Fruit fly (Drosophila melanogaster) whole organism, embryonic: ENCODE data around the gene ClpX.

ENCODE experiments used
- Bgb ChIP-seq: fragments of 200-800 bp; sonication (Bioruptor generic); IDR thresholded peaks from 2 replicates; pipeline ENCODE4 v1.3.6; 2022; ENCODE audit warnings: missing biosample characterization, missing genetic modification characterization; ENCODE audit not compliant: partially characterized antibody
- C15 ChIP-seq: fragments of 200-800 bp; sonication (Bioruptor generic); IDR thresholded peaks from 3 replicates; pipeline ENCODE4 v1.3.6; 2022; ENCODE audit warnings: missing biosample characterization, missing genetic modification characterization
- CG11560 ChIP-seq: fragments of 200-800 bp; sonication (Bioruptor generic); IDR thresholded peaks from 3 replicates; pipeline ENCODE4 v1.3.6; 2022; ENCODE audit warnings: missing biosample characterization, missing genetic modification characterization
- CG11695 ChIP-seq: fragments of 200-800 bp; sonication (Bioruptor generic); IDR thresholded peaks from 3 replicates; pipeline ENCODE4 v1.3.6; 2022; ENCODE audit warnings: missing biosample characterization, missing genetic modification characterization
- CG11696 ChIP-seq: fragments of 200-800 bp; sonication (Bioruptor generic); IDR thresholded peaks from 2 replicates; pipeline ENCODE4 v1.3.6; 2022; ENCODE audit warnings: missing biosample characterization, missing genetic modification characterization
- CG12104 ChIP-seq: fragments of 200-800 bp; sonication (Bioruptor generic); optimal IDR thresholded peaks from 3 replicates; lab custom pipeline; 2016; ENCODE audit warnings: missing biosample characterization, missing genetic modification characterization
- CG12219 ChIP-seq: fragments of 200-800 bp; sonication (Bioruptor generic); optimal IDR thresholded peaks from 3 replicates; lab custom pipeline; 2018; ENCODE audit warnings: missing biosample characterization, mild to moderate bottlenecking, missing genetic modification characterization
- CG12236 ChIP-seq: fragments of 200-800 bp; sonication (Bioruptor generic); optimal IDR thresholded peaks from 2 replicates; lab custom pipeline; 2016; ENCODE audit warnings: missing biosample characterization, missing genetic modification characterization
- CG12744 ChIP-seq: fragments of 200-800 bp; sonication (Bioruptor generic); optimal IDR thresholded peaks from 2 replicates; lab custom pipeline; 2016; ENCODE audit warnings: missing biosample characterization, missing genetic modification characterization
- CG14441 ChIP-seq: fragments of 200-800 bp; sonication (Bioruptor generic); IDR thresholded peaks from 2 replicates; pipeline ENCODE4 v1.3.6; 2022; ENCODE audit warnings: missing biosample characterization, missing genetic modification characterization
- CG14860 ChIP-seq: fragments of 200-800 bp; sonication (Bioruptor generic); IDR thresholded peaks from 3 replicates; pipeline ENCODE4 v1.3.6; 2022; ENCODE audit warnings: missing biosample characterization, missing genetic modification characterization; ENCODE audit not compliant: partially characterized antibody
- CG15269 ChIP-seq: fragments of 200-800 bp; sonication (Bioruptor generic); optimal IDR thresholded peaks from 2 replicates; lab custom pipeline; 2018; ENCODE audit warnings: missing biosample characterization, mild to moderate bottlenecking, missing genetic modification characterization, moderate library complexity
- CG1603 ChIP-seq: fragments of 200-800 bp; sonication (Bioruptor generic); optimal IDR thresholded peaks from 2 replicates; lab custom pipeline; 2019; ENCODE audit warnings: missing biosample characterization, mild to moderate bottlenecking, missing genetic modification characterization, moderate library complexity
- CG17829 ChIP-seq: fragments of 200-800 bp; optimal IDR thresholded peaks from 2 replicates; lab custom pipeline; 2019; ENCODE audit warnings: missing biosample characterization, mild to moderate bottlenecking, missing genetic modification characterization, moderate library complexity
- CG1792 ChIP-seq: fragments of 200-800 bp; sonication (Bioruptor generic); optimal IDR thresholded peaks from 2 replicates; lab custom pipeline; 2016; ENCODE audit warnings: missing biosample characterization, missing genetic modification characterization
- CG30403 ChIP-seq: fragments of 200-800 bp; sonication (Bioruptor generic); optimal IDR thresholded peaks from 3 replicates; lab custom pipeline; 2016; ENCODE audit warnings: missing biosample characterization, missing genetic modification characterization
- CG3726 ChIP-seq: fragments of 200-800 bp; sonication (Bioruptor generic); IDR thresholded peaks from 3 replicates; pipeline ENCODE4, ENCODE4 v1.3.6; 2022; ENCODE audit warnings: missing biosample characterization, missing genetic modification characterization
- CG42726 ChIP-seq: fragments of 200-800 bp; sonication (Bioruptor generic); IDR thresholded peaks from 2 replicates; pipeline ENCODE4 v1.3.6; 2022; ENCODE audit warnings: missing biosample characterization, missing genetic modification characterization; ENCODE audit not compliant: partially characterized antibody
- CG4707 ChIP-seq: fragments of 200-800 bp; sonication (Bioruptor generic); optimal IDR thresholded peaks from 2 replicates; lab custom pipeline; 2018; ENCODE audit warnings: missing biosample characterization, mild to moderate bottlenecking, missing genetic modification characterization, moderate library complexity
- CG6854 ChIP-seq: fragments of 200-800 bp; sonication (Bioruptor generic); optimal IDR thresholded peaks from 3 replicates; lab custom pipeline; 2017; ENCODE audit warnings: missing biosample characterization, mild to moderate bottlenecking, missing genetic modification characterization
- CG7987 ChIP-seq: fragments of 200-800 bp; sonication (Bioruptor generic); optimal IDR thresholded peaks from 2 replicates; lab custom pipeline; 2018; ENCODE audit warnings: missing biosample characterization, mild to moderate bottlenecking, missing genetic modification characterization, moderate library complexity
- CG8944 ChIP-seq: fragments of 200-800 bp; sonication (Bioruptor generic); optimal IDR thresholded peaks from 3 replicates; lab custom pipeline; 2016; ENCODE audit warnings: missing biosample characterization, missing genetic modification characterization
- CG9727 ChIP-seq: fragments of 200-800 bp; sonication (Bioruptor generic); optimal IDR thresholded peaks from 3 replicates; lab custom pipeline; 2017; ENCODE audit warnings: missing biosample characterization, mild to moderate bottlenecking, missing genetic modification characterization
- E2f2 ChIP-seq: fragments of 200-800 bp; sonication (Bioruptor generic); IDR thresholded peaks from 2 replicates; pipeline ENCODE4 v1.3.6; 2022; ENCODE audit warnings: missing biosample characterization, missing genetic modification characterization
- HLH3B ChIP-seq: fragments of 200-800 bp; sonication (Bioruptor generic); IDR thresholded peaks from 2 replicates; pipeline ENCODE4 v1.3.6; 2022; ENCODE audit warnings: missing biosample characterization, missing genetic modification characterization
- HLH54F ChIP-seq: fragments of 200-800 bp; sonication (Bioruptor generic); optimal IDR thresholded peaks from 3 replicates; lab custom pipeline; 2016; ENCODE audit warnings: missing biosample characterization, missing genetic modification characterization
- Lpt ChIP-seq: fragments of >200 bp; optimal IDR thresholded peaks from 2 replicates; lab custom pipeline; 2018; ENCODE audit warnings: missing biosample characterization, missing genetic modification characterization
- NC2β ChIP-seq: fragments of 200-800 bp; sonication (Bioruptor generic); optimal IDR thresholded peaks from 2 replicates; lab custom pipeline; 2016; ENCODE audit warnings: missing biosample characterization, missing genetic modification characterization
- Oaz ChIP-seq: fragments of 200-800 bp; sonication (Bioruptor generic); IDR thresholded peaks from 2 replicates; pipeline ENCODE4 v1.3.6; 2022; ENCODE audit warnings: missing biosample characterization, missing genetic modification characterization
- Rfx ChIP-seq: fragments of 200-800 bp; sonication (Bioruptor generic); IDR thresholded peaks from 2 replicates; pipeline ENCODE4 v1.3.6; 2022; ENCODE audit warnings: missing biosample characterization, missing genetic modification characterization
- Sry-β ChIP-seq: fragments of 200-800 bp; sonication (Bioruptor generic); optimal IDR thresholded peaks from 2 replicates; lab custom pipeline; 2018; ENCODE audit warnings: missing biosample characterization, mild to moderate bottlenecking, missing genetic modification characterization, moderate library complexity
- bbx ChIP-seq: fragments of 200-800 bp; sonication (Bioruptor generic); IDR thresholded peaks from 2 replicates; pipeline ENCODE4 v1.3.6; 2022; ENCODE audit warnings: missing biosample characterization, missing genetic modification characterization; ENCODE audit not compliant: partially characterized antibody
- btn ChIP-seq: fragments of 200-800 bp; sonication (Bioruptor generic); optimal IDR thresholded peaks from 2 replicates; lab custom pipeline; 2016; ENCODE audit warnings: missing biosample characterization, missing genetic modification characterization
- caup ChIP-seq: fragments of 200-800 bp; sonication (Bioruptor generic); optimal IDR thresholded peaks from 3 replicates; lab custom pipeline; 2017; ENCODE audit warnings: missing biosample characterization, mild to moderate bottlenecking, missing genetic modification characterization, moderate library complexity; ENCODE audit not compliant: severe bottlenecking
- chif ChIP-seq, 2 experiments: fragments of 200-800 bp; sonication (Bioruptor generic); optimal IDR thresholded peaks; 3 replicates each; lab custom pipeline; 2016; ENCODE audit warnings: missing biosample characterization in 2 of 2, missing genetic modification characterization in 2 of 2
- ci ChIP-seq: fragments of 200-800 bp; sonication (Bioruptor generic); IDR thresholded peaks from 3 replicates; pipeline ENCODE4 v1.3.6; 2022; ENCODE audit warnings: missing biosample characterization, missing genetic modification characterization
- dimm ChIP-seq: fragments of 200-800 bp; sonication (Bioruptor generic); IDR thresholded peaks from 2 replicates; pipeline ENCODE4 v1.3.6; 2022; ENCODE audit warnings: missing biosample characterization, missing genetic modification characterization
- gfzf ChIP-seq: fragments of 200-800 bp; sonication (Bioruptor generic); optimal IDR thresholded peaks from 2 replicates; lab custom pipeline; 2016; ENCODE audit warnings: missing biosample characterization, mild to moderate bottlenecking, missing genetic modification characterization, moderate library complexity
- grn ChIP-seq: fragments of 200-800 bp; sonication (Bioruptor generic); optimal IDR thresholded peaks from 3 replicates; lab custom pipeline; 2017; ENCODE audit warnings: missing biosample characterization, missing genetic modification characterization
- gt ChIP-seq: fragments of 200-800 bp; sonication (Bioruptor generic); IDR thresholded peaks from 2 replicates; pipeline ENCODE4 v1.3.6; 2022; ENCODE audit warnings: missing biosample characterization, missing genetic modification characterization
- lmd ChIP-seq: fragments of 200-800 bp; sonication (Bioruptor generic); IDR thresholded peaks from 2 replicates; pipeline ENCODE4 v1.3.6; 2022; ENCODE audit warnings: missing biosample characterization, missing genetic modification characterization
- otp ChIP-seq: fragments of 200-800 bp; sonication (Bioruptor generic); IDR thresholded peaks from 3 replicates; pipeline ENCODE4, ENCODE4 v1.3.6; 2022; ENCODE audit warnings: missing biosample characterization, missing genetic modification characterization
- p53 ChIP-seq: fragments of 200-800 bp; sonication (Bioruptor generic); optimal IDR thresholded peaks from 2 replicates; lab custom pipeline; 2016; ENCODE audit warnings: missing biosample characterization, missing genetic modification characterization
- pros ChIP-seq: fragments of 200-800 bp; sonication (Bioruptor generic); optimal IDR thresholded peaks from 3 replicates; lab custom pipeline; 2019; ENCODE audit warnings: missing biosample characterization, mild to moderate bottlenecking, missing genetic modification characterization, moderate library complexity
- psq ChIP-seq: fragments of 200-800 bp; sonication (Bioruptor generic); optimal IDR thresholded peaks from 2 replicates; lab custom pipeline; 2017; ENCODE audit warnings: missing biosample characterization, missing genetic modification characterization
- ro ChIP-seq: fragments of 200-800 bp; sonication (Bioruptor generic); IDR thresholded peaks from 2 replicates; pipeline ENCODE4 v1.3.6; 2022; ENCODE audit warnings: missing biosample characterization, missing genetic modification characterization
- row ChIP-seq: fragments of 200-800 bp; sonication (Bioruptor generic); IDR thresholded peaks from 3 replicates; pipeline ENCODE4 v1.3.6; 2022; ENCODE audit warnings: missing biosample characterization, missing genetic modification characterization
- slbo ChIP-seq: fragments of 200-800 bp; sonication (Bioruptor generic); IDR thresholded peaks from 2 replicates; pipeline ENCODE4 v1.3.6; 2022; ENCODE audit warnings: missing biosample characterization, missing genetic modification characterization
- tin ChIP-seq: fragments of 200-800 bp; sonication (Bioruptor generic); optimal IDR thresholded peaks from 3 replicates; lab custom pipeline; 2016; ENCODE audit warnings: missing biosample characterization, missing genetic modification characterization
- trh ChIP-seq: fragments of 200-800 bp; sonication (Bioruptor generic); optimal IDR thresholded peaks from 2 replicates; lab custom pipeline; 2016; ENCODE audit warnings: missing biosample characterization, missing genetic modification characterization
- vfl ChIP-seq: fragments of 200-800 bp; sonication (Bioruptor generic); optimal IDR thresholded peaks from 2 replicates; lab custom pipeline; 2016; ENCODE audit warnings: missing biosample characterization, missing genetic modification characterization

The ClpX gene

DNA sequence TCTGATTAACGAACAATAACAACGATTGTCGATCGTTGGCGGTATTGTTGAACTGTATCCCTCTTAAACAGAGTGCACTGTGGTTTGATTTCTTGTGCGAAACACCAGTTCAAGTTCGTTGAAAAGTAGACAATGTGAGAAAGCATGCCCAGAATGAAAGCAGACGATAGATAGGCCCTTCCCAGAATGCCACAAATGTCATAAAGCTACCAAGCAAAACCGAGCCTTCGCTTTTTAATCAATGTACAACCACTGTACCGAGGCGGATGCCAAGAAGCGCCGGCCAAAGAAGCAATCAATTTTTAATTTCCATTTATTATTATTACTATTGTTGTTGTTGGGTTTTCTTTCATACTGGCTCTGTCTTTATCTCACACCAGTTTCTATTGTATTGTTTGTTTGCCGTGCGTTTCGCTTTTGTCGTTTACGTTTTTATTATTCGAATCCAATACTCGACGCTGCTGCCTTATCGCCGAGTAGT, 5.4 kb upstream of the ClpX start (continued):
- TF ChIP-seq Oaz (GFP tag; lab: Robert Waterston, UW) (peak; percentile 69), Bgb (GFP tag; lab: Robert Waterston, UW) (peak; percentile 50), grn (GFP tag; lab: Kevin White, UChicago) (no peak), CG12104 (GFP tag; lab: Kevin White, UChicago) (peak; percentile 67), Rfx (GFP tag; lab: Robert Waterston, UW) (peak; percentile 93), E2f2 (GFP tag; lab: Robert Waterston, UW) (peak; percentile 73), CG11560 (tag; lab: Robert Waterston, UW) (peak; percentile 60; the same call in 2 of the 3 replicates), CG4707 (GFP tag; lab: Kevin White, UChicago) (peak; percentile 74), ci (GFP tag; lab: Robert Waterston, UW) (peak; percentile 95), row (GFP tag; lab: Robert Waterston, UW) (peak; percentile 88), CG1792 (peak; percentile 70), ro (GFP tag; lab: Robert Waterston, UW) (peak; percentile 69), C15 (GFP tag; lab: Robert Waterston, UW) (no peak), slbo (GFP tag; lab: Robert Waterston, UW) (peak; percentile 93), CG14860 (GFP tag; lab: Robert Waterston, UW) (no peak), CG17829 (tag; lab: Kevin White, UChicago) (peak; percentile 47), HLH3B (GFP tag; lab: Robert Waterston, UW) (peak; percentile 87), psq (GFP tag; lab: Kevin White, UChicago) (peak; percentile 24), Sry-β (GFP tag; lab: Kevin White, UChicago) (no peak), CG30403 (GFP tag; lab: Kevin White, UChicago) (peak; percentile 83), CG8944 (GFP tag; lab: Kevin White, UChicago) (peak; percentile 78), gt (GFP tag; lab: Robert Waterston, UW) (no peak; the same call in 1 of the 2 replicates), p53 (GFP tag; lab: Kevin White, UChicago) (peak; percentile 6), CG15269 (peak; percentile 88), pros (no peak), NC2β (GFP tag; lab: Kevin White, UChicago) (peak; percentile 61), CG14441 (GFP tag; lab: Robert Waterston, UW) (peak; percentile 90), CG11696 (peak; percentile 73), HLH54F (GFP tag; lab: Kevin White, UChicago) (peak; percentile 80), otp (0 out of 3 replicates have a peak, but pooled peaks have one; percentile 72), gfzf (GFP tag; lab: Kevin White, UChicago) (no peak), CG3726 (GFP tag; lab: Robert Waterston, UW) (0 out of 3 replicates have a peak, but pooled peaks have one; percentile 49), CG1603 (tag; lab: Kevin White, UChicago) (peak; percentile 90), CG12236 (peak; percentile 61), caup (GFP tag; lab: Kevin White, UChicago) (peak; percentile 74), vfl (GFP tag; lab: Kevin White, UChicago) (peak; percentile 82), trh (GFP tag; lab: Kevin White, UChicago) (no peak), tin (GFP tag; lab: Kevin White, UChicago) (peak; percentile 78), CG9727 (GFP tag; lab: Kevin White, UChicago) (peak; percentile 62), CG42726 (GFP tag; lab: Robert Waterston, UW) (no peak), CG6854 (GFP tag; lab: Kevin White, UChicago) (peak; percentile 35), CG12744 (GFP tag; lab: Kevin White, UChicago) (peak; percentile 69), bbx (GFP tag; lab: Robert Waterston, UW) (no peak), CG12219 (peak; percentile 87), lmd (GFP tag; lab: Robert Waterston, UW) (peak; percentile 87), chif (GFP tag; optimal IDR thresholded peaks at IDR 0.05; lab: Kevin White, UChicago) (peak; percentile 77 to 86), CG7987 (GFP tag; lab: Kevin White, UChicago) (peak; percentile 37), Lpt (GFP tag; lab: Kevin White, UChicago) (no peak), btn (GFP tag; lab: Kevin White, UChicago) (peak; percentile 49), dimm (0 out of 2 replicates have a peak, but pooled peaks have one; percentile 46), CG11695 (peak; percentile 89)
